Fruit fly (Drosophila melanogaster): ENCODE results near the gene ssh.
A peak's percentile ranks its signal among the peaks of the same experiment; 100 is the strongest.

Gene ssh

dm6 chr3R:24970323-24971067 lies 25.7 kb upstream of the ssh start:
- no peak for TF ChIP-seq CG13204 (GFP tag; optimal IDR thresholded peaks at IDR 0.05)
- TF ChIP-seq CG17806 (tag; optimal IDR thresholded peaks at IDR 0.05) = peak; percentile 79
- TF ChIP-seq CG14655 (GFP tag; optimal IDR thresholded peaks at IDR 0.05) = peak; percentile 67
- peak; percentile 1 for TF ChIP-seq gl (tag; optimal IDR thresholded peaks at IDR 0.05)
- TF ChIP-seq CG34367 (tag; optimal IDR thresholded peaks at IDR 0.05) = peak; percentile 75
- peak; percentile 79 for TF ChIP-seq CG9948 (tag; optimal IDR thresholded peaks at IDR 0.05)
- no peak for TF ChIP-seq CG12605 (GFP tag; IDR thresholded peaks at IDR 0.05)
- TF ChIP-seq CG15710 (tag; optimal IDR thresholded peaks at IDR 0.05) = peak; percentile 66
- TF ChIP-seq CG8301 (tag; optimal IDR thresholded peaks at IDR 0.05) = peak; percentile 22
- TF ChIP-seq rn (GFP tag; IDR thresholded peaks at IDR 0.05) = no peak
- no peak for TF ChIP-seq Ets98B (GFP tag; IDR thresholded peaks at IDR 0.05)
- peak; percentile 6 for TF ChIP-seq EcR (GFP tag; optimal IDR thresholded peaks at IDR 0.05)
- peak; percentile 63 for TF ChIP-seq D1 (tag; optimal IDR thresholded peaks at IDR 0.05)
- peak; percentile 46 for TF ChIP-seq Pif1A (GFP tag; optimal IDR thresholded peaks at IDR 0.05)
- TF ChIP-seq CG8159 (tag; optimal IDR thresholded peaks at IDR 0.05) = peak; percentile 74
- peak; percentile 48 for TF ChIP-seq Pif1B (GFP tag; optimal IDR thresholded peaks at IDR 0.05)
- no peak for TF ChIP-seq CG10348 (GFP tag; IDR thresholded peaks at IDR 0.05)

DNA sequence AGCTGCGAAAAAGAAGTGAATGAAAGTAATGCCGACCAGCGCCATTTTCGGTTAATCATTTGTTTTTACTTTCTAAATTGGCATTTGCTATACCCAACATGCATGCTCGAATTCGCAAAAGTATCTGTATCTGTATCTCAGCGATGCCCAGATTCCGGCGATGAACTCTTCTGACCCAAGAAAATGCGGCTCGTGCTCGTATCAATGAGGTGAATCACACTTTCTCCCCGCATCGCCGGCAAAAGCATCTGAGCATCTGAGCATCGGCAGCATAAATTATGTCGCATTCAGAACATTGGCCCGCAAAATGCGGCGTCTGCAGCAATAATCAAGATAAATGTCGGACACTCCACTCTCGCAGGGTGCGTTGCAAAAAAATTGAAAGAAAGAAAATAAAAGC lies 24.1 kb upstream of the ssh start:
- TF ChIP-seq rn (GFP tag; IDR thresholded peaks at IDR 0.05) (no peak), Pif1B (GFP tag; optimal IDR thresholded peaks at IDR 0.05) (no peak), CG14655 (GFP tag; optimal IDR thresholded peaks at IDR 0.05) (no peak), CG34367 (tag; optimal IDR thresholded peaks at IDR 0.05) (no peak), EcR (GFP tag; optimal IDR thresholded peaks at IDR 0.05) (no peak), fd96Ca (GFP tag; IDR thresholded peaks at IDR 0.05) (no peak), CG8301 (tag; optimal IDR thresholded peaks at IDR 0.05) (no peak), CG12605 (GFP tag; IDR thresholded peaks at IDR 0.05) (no peak), D1 (tag; optimal IDR thresholded peaks at IDR 0.05) (no peak), CG8159 (tag; optimal IDR thresholded peaks at IDR 0.05) (no peak), CG32121 (GFP tag; IDR thresholded peaks at IDR 0.05) (no peak)

DNA sequence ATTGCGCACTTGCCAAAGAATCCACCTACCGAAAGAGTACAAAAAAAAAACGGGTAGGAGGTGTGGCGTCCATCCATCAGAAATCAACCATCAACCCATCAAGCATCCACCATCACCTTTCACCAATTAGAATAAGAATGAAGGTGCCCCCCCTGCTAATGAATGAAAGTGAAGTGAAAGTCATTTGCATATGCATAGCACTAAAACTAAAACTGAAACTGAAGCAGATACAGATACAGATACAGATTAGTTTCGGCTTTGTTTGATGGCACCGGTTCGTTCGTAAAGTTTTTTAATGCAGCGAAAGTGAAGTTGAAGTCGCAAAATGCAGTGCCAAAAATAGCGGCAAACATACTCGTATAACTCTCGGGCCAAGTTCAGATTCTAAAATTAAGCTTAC lies 23.3 kb upstream of the ssh start:
- no peak for TF ChIP-seq CG13204 (GFP tag; optimal IDR thresholded peaks at IDR 0.05)
- no peak for TF ChIP-seq EcR (GFP tag; optimal IDR thresholded peaks at IDR 0.05)
- TF ChIP-seq Snoo (tag; optimal IDR thresholded peaks at IDR 0.05) = no peak
- TF ChIP-seq CG8301 (tag; optimal IDR thresholded peaks at IDR 0.05) = no peak
- TF ChIP-seq CG12605 (GFP tag; IDR thresholded peaks at IDR 0.05) = no peak
- TF ChIP-seq CG8159 (tag; optimal IDR thresholded peaks at IDR 0.05) = no peak
- TF ChIP-seq fd96Ca (GFP tag; IDR thresholded peaks at IDR 0.05) = no peak
- TF ChIP-seq CG17806 (tag; optimal IDR thresholded peaks at IDR 0.05) = no peak
- no peak for TF ChIP-seq CG32121 (GFP tag; IDR thresholded peaks at IDR 0.05)
- no peak for TF ChIP-seq gl (tag; optimal IDR thresholded peaks at IDR 0.05)
- no peak for TF ChIP-seq D1 (tag; optimal IDR thresholded peaks at IDR 0.05)
- TF ChIP-seq CG14655 (GFP tag; optimal IDR thresholded peaks at IDR 0.05) = no peak
- no peak for TF ChIP-seq Pif1A (GFP tag; optimal IDR thresholded peaks at IDR 0.05)

- TF ChIP-seq fd96Ca (GFP tag; IDR thresholded peaks at IDR 0.05) (no peak), CG17806 (tag; optimal IDR thresholded peaks at IDR 0.05) (no peak), EcR (GFP tag; optimal IDR thresholded peaks at IDR 0.05) (no peak), CG14655 (GFP tag; optimal IDR thresholded peaks at IDR 0.05) (peak; percentile 56), CG8301 (tag; optimal IDR thresholded peaks at IDR 0.05) (peak; percentile 18)
Observed at dm6 chr3R:24966578-24966977, 21.8 kb upstream of the ssh start.

dm6 chr3R:24965403-24965802 lies 20.6 kb upstream of the ssh start:
- TF ChIP-seq CG17806 (tag; optimal IDR thresholded peaks at IDR 0.05) (no peak), CG13204 (GFP tag; optimal IDR thresholded peaks at IDR 0.05) (no peak), CG34367 (tag; optimal IDR thresholded peaks at IDR 0.05) (no peak), CG15710 (tag; optimal IDR thresholded peaks at IDR 0.05) (no peak), CG9948 (tag; optimal IDR thresholded peaks at IDR 0.05) (peak; percentile 39), fd96Ca (GFP tag; IDR thresholded peaks at IDR 0.05) (no peak), CG12605 (GFP tag; IDR thresholded peaks at IDR 0.05) (no peak), Ets98B (GFP tag; IDR thresholded peaks at IDR 0.05) (no peak), CG10348 (GFP tag; IDR thresholded peaks at IDR 0.05) (no peak), Snoo (tag; optimal IDR thresholded peaks at IDR 0.05) (no peak), CG8159 (tag; optimal IDR thresholded peaks at IDR 0.05) (peak; percentile 6), Pif1B (GFP tag; optimal IDR thresholded peaks at IDR 0.05) (no peak), rn (GFP tag; IDR thresholded peaks at IDR 0.05) (no peak), CG32121 (GFP tag; IDR thresholded peaks at IDR 0.05) (no peak), CG8301 (tag; optimal IDR thresholded peaks at IDR 0.05) (peak; percentile 30), CG14655 (GFP tag; optimal IDR thresholded peaks at IDR 0.05) (peak; percentile 47), EcR (GFP tag; optimal IDR thresholded peaks at IDR 0.05) (no peak), CG4496 (GFP tag; IDR thresholded peaks at IDR 0.05) (no peak), Pif1A (GFP tag; optimal IDR thresholded peaks at IDR 0.05) (no peak), D1 (tag; optimal IDR thresholded peaks at IDR 0.05) (no peak), gl (tag; optimal IDR thresholded peaks at IDR 0.05) (no peak)

dm6 chr3R:24962470-24962869 lies 17.7 kb upstream of the ssh start:
- no peak for TF ChIP-seq EcR (GFP tag; optimal IDR thresholded peaks at IDR 0.05)
- TF ChIP-seq CG17806 (tag; optimal IDR thresholded peaks at IDR 0.05) = peak; percentile 1
- TF ChIP-seq Snoo (tag; optimal IDR thresholded peaks at IDR 0.05) = peak; percentile 34
